Fruit fly (Drosophila melanogaster) whole organism, embryonic: ENCODE measurements around the gene CG43439.

Source experiments
- Abd-B ChIP-seq: fragments of 200-800 bp; sonication (Bioruptor generic); optimal IDR thresholded peaks from 2 replicates; lab custom pipeline; 2018; ENCODE audit warnings: missing biosample characterization, mild to moderate bottlenecking, missing genetic modification characterization, moderate library complexity
- Bdp1 ChIP-seq: fragments of 200-800 bp; sonication (Bioruptor generic); optimal IDR thresholded peaks from 3 replicates; lab custom pipeline; 2016; ENCODE audit warnings: missing biosample characterization, missing genetic modification characterization
- Bteb2 ChIP-seq: fragments of 200-800 bp; sonication (Bioruptor generic); optimal IDR thresholded peaks from 2 replicates; lab custom pipeline; 2016; ENCODE audit warnings: missing biosample characterization, missing genetic modification characterization
- CG12299 ChIP-seq: fragments of 200-800 bp; sonication (Bioruptor generic); optimal IDR thresholded peaks from 2 replicates; lab custom pipeline; 2018; ENCODE audit warnings: missing biosample characterization, mild to moderate bottlenecking, missing genetic modification characterization
- CG15269 ChIP-seq: fragments of 200-800 bp; sonication (Bioruptor generic); optimal IDR thresholded peaks from 2 replicates; lab custom pipeline; 2018; ENCODE audit warnings: missing biosample characterization, mild to moderate bottlenecking, missing genetic modification characterization, moderate library complexity
- CG1603 ChIP-seq: fragments of 200-800 bp; sonication (Bioruptor generic); optimal IDR thresholded peaks from 2 replicates; lab custom pipeline; 2019; ENCODE audit warnings: missing biosample characterization, mild to moderate bottlenecking, missing genetic modification characterization, moderate library complexity
- CG1792 ChIP-seq: fragments of 200-800 bp; sonication (Bioruptor generic); optimal IDR thresholded peaks from 2 replicates; lab custom pipeline; 2016; ENCODE audit warnings: missing biosample characterization, missing genetic modification characterization
- CG18476 ChIP-seq: fragments of 200-800 bp; sonication (Bioruptor generic); optimal IDR thresholded peaks from 2 replicates; lab custom pipeline; 2016; ENCODE audit warnings: missing biosample characterization, mild to moderate bottlenecking, missing genetic modification characterization
- CG2712 ChIP-seq: fragments of 200-800 bp; optimal IDR thresholded peaks from 3 replicates; lab custom pipeline; 2019; ENCODE audit warnings: missing biosample characterization, mild to moderate bottlenecking, missing genetic modification characterization, moderate library complexity
- CG31224 ChIP-seq: fragments of 200-800 bp; sonication (Bioruptor generic); IDR thresholded peaks from 2 replicates; pipeline ENCODE4 v1.3.6; 2022; ENCODE audit warnings: missing biosample characterization, missing genetic modification characterization
- CG31441 ChIP-seq: fragments of 200-800 bp; sonication (Bioruptor generic); IDR thresholded peaks from 2 replicates; pipeline ENCODE4 v1.3.6; 2022; ENCODE audit warnings: missing biosample characterization, missing genetic modification characterization
- CG3163 ChIP-seq: fragments of 200-800 bp; sonication (Bioruptor generic); optimal IDR thresholded peaks from 3 replicates; lab custom pipeline; 2016; ENCODE audit warnings: missing biosample characterization, missing genetic modification characterization
- CG34376 ChIP-seq: fragments of 200-800 bp; sonication (Bioruptor generic); optimal IDR thresholded peaks from 2 replicates; lab custom pipeline; 2018; ENCODE audit warnings: missing biosample characterization, mild to moderate bottlenecking, missing genetic modification characterization
- CG3847 ChIP-seq: fragments of 200-800 bp; sonication (Bioruptor generic); IDR thresholded peaks from 2 replicates; pipeline ENCODE4 v1.3.6; 2022; ENCODE audit warnings: missing biosample characterization, missing genetic modification characterization
- CG4282 ChIP-seq: fragments of 200-800 bp; sonication (Bioruptor generic); optimal IDR thresholded peaks from 2 replicates; lab custom pipeline; 2016; ENCODE audit warnings: missing biosample characterization, missing genetic modification characterization
- CG4730 ChIP-seq: fragments of 200-800 bp; sonication (Bioruptor generic); IDR thresholded peaks from 2 replicates; pipeline ENCODE4 v1.3.6; 2022; ENCODE audit warnings: missing biosample characterization, missing genetic modification characterization
- CG6272 ChIP-seq: fragments of 200-800 bp; sonication (Bioruptor generic); IDR thresholded peaks from 2 replicates; pipeline ENCODE4 v1.3.6; 2022; ENCODE audit warnings: missing biosample characterization, missing genetic modification characterization
- CG6791 ChIP-seq: fragments of 200-800 bp; sonication (Bioruptor generic); IDR thresholded peaks from 3 replicates; pipeline ENCODE4 v1.3.6; 2022; ENCODE audit warnings: missing biosample characterization, missing genetic modification characterization; ENCODE audit not compliant: partially characterized antibody
- D ChIP-seq, 2 experiments: fragments of 200-800 bp in 1 of 2; fragments of >200 bp in 1 of 2; sonication (Bioruptor generic) in 1 of 2; optimal IDR thresholded peaks; 2 replicates in 1 of 2; 3 replicates in 1 of 2; lab custom pipeline; 2017; ENCODE audit warnings: mild to moderate bottlenecking in 1 of 2, missing biosample characterization in 1 of 2, missing genetic modification characterization in 1 of 2, missing genetic modification reagents in 1 of 2
- Dfd ChIP-seq, 2 experiments: fragments of >200 bp; optimal IDR thresholded peaks; 2 replicates each; lab custom pipeline; 2017; ENCODE audit warnings: missing biosample characterization in 2 of 2, missing genetic modification characterization in 2 of 2
- Eip74EF ChIP-seq, 2 experiments: fragments of 200-800 bp in 1 of 2; fragments of >200 bp in 1 of 2; sonication (Bioruptor generic) in 1 of 2; optimal IDR thresholded peaks; 2 replicates each; lab custom pipeline; 2017 to 2019; ENCODE audit warnings: missing biosample characterization in 2 of 2, missing genetic modification characterization in 2 of 2, mild to moderate bottlenecking in 1 of 2, moderate library complexity in 1 of 2
- GATAe ChIP-seq: fragments of 200-800 bp; sonication (Bioruptor generic); conservative IDR thresholded peaks from 2 replicates; pipeline ENCODE4 v1.3.6; 2022; ENCODE audit warnings: missing biosample characterization, missing genetic modification characterization
- Gsc ChIP-seq: fragments of 200-800 bp; sonication (Bioruptor generic); IDR thresholded peaks from 2 replicates; pipeline ENCODE4 v1.3.6; 2022; ENCODE audit warnings: missing biosample characterization, missing genetic modification characterization
- HHEX ChIP-seq: fragments of 200-800 bp; sonication (Bioruptor generic); optimal IDR thresholded peaks from 3 replicates; lab custom pipeline; 2017; ENCODE audit warnings: missing biosample characterization, mild to moderate bottlenecking, missing genetic modification characterization, missing genetic modification reagents
- HLH4C ChIP-seq: fragments of 200-800 bp; sonication (Bioruptor generic); IDR thresholded peaks from 3 replicates; pipeline ENCODE4 v1.3.6; 2022; ENCODE audit warnings: missing biosample characterization, missing genetic modification characterization; ENCODE audit not compliant: partially characterized antibody
- NC2β ChIP-seq: fragments of 200-800 bp; sonication (Bioruptor generic); optimal IDR thresholded peaks from 2 replicates; lab custom pipeline; 2016; ENCODE audit warnings: missing biosample characterization, missing genetic modification characterization
- Neu2 ChIP-seq: fragments of 200-800 bp; sonication (Bioruptor generic); optimal IDR thresholded peaks from 3 replicates; lab custom pipeline; 2016; ENCODE audit warnings: missing biosample characterization, missing genetic modification characterization, borderline replicate concordance
- Ptx1 ChIP-seq: fragments of 200-800 bp; sonication (Bioruptor generic); IDR thresholded peaks from 2 replicates; pipeline ENCODE4 v1.3.6; 2022; ENCODE audit warnings: missing biosample characterization, missing genetic modification characterization
- Scr ChIP-seq: fragments of 200-800 bp; sonication (Bioruptor generic); IDR thresholded peaks from 2 replicates; pipeline ENCODE4 v1.3.6; 2022; ENCODE audit warnings: missing biosample characterization, missing genetic modification characterization; ENCODE audit not compliant: partially characterized antibody
- Xrp1 ChIP-seq: fragments of 200-800 bp; sonication (Bioruptor generic); IDR thresholded peaks from 2 replicates; pipeline ENCODE4 v1.3.6; 2022; ENCODE audit warnings: missing biosample characterization, missing genetic modification characterization
- ato ChIP-seq: fragments of 200-800 bp; sonication (Bioruptor generic); IDR thresholded peaks from 2 replicates; pipeline ENCODE4 v1.3.6; 2022; ENCODE audit warnings: missing biosample characterization, missing genetic modification characterization; ENCODE audit not compliant: partially characterized antibody
- az2 ChIP-seq: fragments of 200-800 bp; sonication (Bioruptor generic); optimal IDR thresholded peaks from 3 replicates; lab custom pipeline; 2016; ENCODE audit warnings: missing biosample characterization, missing genetic modification characterization
- cwo ChIP-seq: fragments of 200-800 bp; sonication (Bioruptor generic); optimal IDR thresholded peaks from 3 replicates; lab custom pipeline; 2017; ENCODE audit warnings: missing biosample characterization, missing genetic modification characterization, mild to moderate bottlenecking, moderate library complexity, missing genetic modification reagents
- disco-r ChIP-seq: fragments of 200-800 bp; sonication (Bioruptor generic); optimal IDR thresholded peaks from 2 replicates; lab custom pipeline; 2016; ENCODE audit warnings: missing biosample characterization, missing genetic modification characterization
- ewg ChIP-seq: fragments of 200-800 bp; sonication (Bioruptor generic); optimal IDR thresholded peaks from 3 replicates; lab custom pipeline; 2017; ENCODE audit warnings: mild to moderate bottlenecking, missing biosample characterization, missing genetic modification reagents, missing genetic modification characterization
- exex ChIP-seq: fragments of 200-800 bp; sonication (Bioruptor generic); optimal IDR thresholded peaks from 4 replicates; lab custom pipeline; 2018; ENCODE audit warnings: missing biosample characterization, mild to moderate bottlenecking, missing genetic modification characterization, moderate library complexity
- fru ChIP-seq: fragments of >200 bp; optimal IDR thresholded peaks from 2 replicates; lab custom pipeline; 2017
- gfzf ChIP-seq: fragments of 200-800 bp; sonication (Bioruptor generic); optimal IDR thresholded peaks from 2 replicates; lab custom pipeline; 2016; ENCODE audit warnings: missing biosample characterization, mild to moderate bottlenecking, missing genetic modification characterization, moderate library complexity
- gsb ChIP-seq: fragments of 200-800 bp; sonication (Bioruptor generic); IDR thresholded peaks from 2 replicates; pipeline ENCODE4 v1.3.6; 2022; ENCODE audit warnings: missing biosample characterization, missing genetic modification characterization
- h ChIP-seq: fragments of >200 bp; optimal IDR thresholded peaks from 2 replicates; lab custom pipeline; 2017
- lola ChIP-seq, 3 experiments: fragments of >200 bp in 2 of 3; fragments of 200-800 bp in 1 of 3; sonication (Bioruptor generic) in 1 of 3; optimal IDR thresholded peaks; 2 replicates each; lab custom pipeline; 2017 to 2019; ENCODE audit warnings: missing biosample characterization in 3 of 3, missing genetic modification characterization in 3 of 3, mild to moderate bottlenecking in 1 of 3, moderate library complexity in 1 of 3
- phol ChIP-seq: fragments of 200-800 bp; sonication (Bioruptor generic); optimal IDR thresholded peaks from 3 replicates; lab custom pipeline; 2018; ENCODE audit warnings: missing biosample characterization, mild to moderate bottlenecking, missing genetic modification characterization, moderate library complexity
- ro ChIP-seq: fragments of 200-800 bp; sonication (Bioruptor generic); IDR thresholded peaks from 2 replicates; pipeline ENCODE4 v1.3.6; 2022; ENCODE audit warnings: missing biosample characterization, missing genetic modification characterization
- sd ChIP-seq: fragments of 200-800 bp; sonication (Bioruptor generic); optimal IDR thresholded peaks from 3 replicates; lab custom pipeline; 2018; ENCODE audit warnings: missing biosample characterization, mild to moderate bottlenecking, missing genetic modification characterization, moderate library complexity
- sr ChIP-seq: fragments of 200-800 bp; sonication (Bioruptor generic); IDR thresholded peaks from 3 replicates; pipeline ENCODE4 v1.3.6; 2022; ENCODE audit warnings: missing biosample characterization, missing genetic modification characterization
- tna ChIP-seq: fragments of 200-800 bp; sonication (Bioruptor generic); IDR thresholded peaks from 2 replicates; pipeline ENCODE4 v1.3.6; 2022; ENCODE audit warnings: missing biosample characterization, missing genetic modification characterization; ENCODE audit not compliant: partially characterized antibody
- twi ChIP-seq: fragments of 200-800 bp; optimal IDR thresholded peaks from 2 replicates; lab custom pipeline; 2019; ENCODE audit warnings: missing biosample characterization, mild to moderate bottlenecking, missing genetic modification characterization, moderate library complexity
- tx ChIP-seq: fragments of 200-800 bp; sonication (Bioruptor generic); optimal IDR thresholded peaks from 2 replicates; lab custom pipeline; 2016; ENCODE audit warnings: missing biosample characterization, missing genetic modification characterization
- vfl ChIP-seq: fragments of 200-800 bp; sonication (Bioruptor generic); optimal IDR thresholded peaks from 2 replicates; lab custom pipeline; 2016; ENCODE audit warnings: missing biosample characterization, missing genetic modification characterization
- yki ChIP-seq: fragments of >200 bp; optimal IDR thresholded peaks from 3 replicates; lab custom pipeline; 2018
- zfh1 ChIP-seq: fragments of 200-800 bp; sonication (Bioruptor generic); IDR thresholded peaks from 3 replicates; pipeline ENCODE4 v1.3.6; 2022; ENCODE audit warnings: missing biosample characterization, missing genetic modification characterization

Gene CG43439

dm6 chr3L:6981823-6982222 is 2.6 kb downstream of the CG43439 start (continued):
- TF ChIP-seq D (optimal IDR thresholded peaks at IDR 0.05; lab: Kevin White, UChicago) (no peak), D (GFP tag; optimal IDR thresholded peaks at IDR 0.05; lab: Kevin White, UChicago) (peak; percentile 66), zfh1 (GFP tag; lab: Robert Waterston, UW) (peak; percentile 56; the same call in 2 of the 3 replicates), Abd-B (GFP tag; lab: Kevin White, UChicago) (no peak), ato (no peak), phol (tag; lab: Kevin White, UChicago) (peak; percentile 66), disco-r (no peak), Neu2 (GFP tag; lab: Kevin White, UChicago) (no peak), sd (no peak), vfl (no peak), sr (GFP tag; lab: Robert Waterston, UW) (no peak), NC2β (no peak), twi (tag; lab: Kevin White, UChicago) (peak; percentile 92), gfzf (GFP tag; lab: Kevin White, UChicago) (no peak), tna (GFP tag; lab: Robert Waterston, UW) (no peak), fru (lab: Kevin White, UChicago) (no peak), CG6791 (GFP tag; lab: Robert Waterston, UW) (0 out of 3 replicates have a peak, but pooled peaks have one; percentile 10), yki (lab: Kevin White, UChicago) (no peak), HHEX (GFP tag; lab: Kevin White, UChicago) (no peak), az2 (GFP tag; lab: Kevin White, UChicago) (peak; percentile 51), CG15269 (tag; lab: Kevin White, UChicago) (peak; percentile 23), CG18476 (GFP tag; lab: Kevin White, UChicago) (no peak), CG31441 (GFP tag; lab: Robert Waterston, UW) (peak; percentile 44), Scr (no peak), CG34376 (no peak), CG6272 (GFP tag; lab: Robert Waterston, UW) (no peak), h (lab: Kevin White, UChicago) (no peak), Ptx1 (GFP tag; lab: Robert Waterston, UW) (0 out of 2 replicates have a peak, but pooled peaks have one; percentile 47), ewg (GFP tag; lab: Kevin White, UChicago) (no peak), CG3847 (GFP tag; lab: Robert Waterston, UW) (no peak), Bteb2 (GFP tag; lab: Kevin White, UChicago) (no peak), CG1603 (peak; percentile 54), CG3163 (no peak), Gsc (GFP tag; lab: Robert Waterston, UW) (no peak), CG31224 (GFP tag; lab: Robert Waterston, UW) (no peak), gsb (no peak), tx (GFP tag; lab: Kevin White, UChicago) (no peak), exex (no peak), cwo (GFP tag; lab: Kevin White, UChicago) (no peak), Eip74EF (GFP tag; optimal IDR thresholded peaks at IDR 0.05; lab: Kevin White, UChicago) (no peak), CG4730 (no peak), ro (no peak), CG1792 (GFP tag; lab: Kevin White, UChicago) (no peak), CG4282 (no peak), Dfd (GFP tag; optimal IDR thresholded peaks at IDR 0.05; lab: Kevin White, UChicago) (no peak), GATAe (GFP tag; lab: Robert Waterston, UW) (no peak), HLH4C (no peak), CG12299 (no peak), CG2712 (peak; percentile 77), Bdp1 (no peak), lola (GFP tag; optimal IDR thresholded peaks at IDR 0.05; lab: Kevin White, UChicago) (peak in 1 of 3 experiments; percentile 83), Xrp1 (peak; percentile 61)
